Worm (Caenorhabditis elegans) whole organism, L4 larva: ENCODE measurements around the gene C34F6.9.
A peak's percentile ranks its signal among the peaks of the same experiment; 100 is the strongest.

Source experiments
- F26F4.8 ChIP-seq: fragments of 200-800 bp; sonication (Bioruptor generic); conservative IDR thresholded peaks from 2 replicates; pipeline ENCODE4 v1.3.6; 2022; ENCODE audit warnings: missing genetic modification characterization, missing compliant biosample characterization
- T26A8.4 ChIP-seq: fragments of 200-800 bp; sonication (Bioruptor generic); IDR thresholded peaks from 2 replicates; pipeline ENCODE4 v1.3.6; 2022; ENCODE audit warnings: missing genetic modification characterization, missing compliant biosample characterization
- aha-1 ChIP-seq: fragments of 150-350 bp; peaks from one replicate; lab custom pipeline; 2014; ENCODE audit warnings: missing biosample characterization, missing genetic modification characterization
- ama-1 ChIP-seq: fragments of 150-350 bp; optimal IDR thresholded peaks from 2 replicates; lab custom pipeline; 2014; ENCODE audit warnings: inconsistent platforms, mixed read lengths
- ceh-20 ChIP-seq: fragments of 200-800 bp; sonication (Bioruptor generic); IDR thresholded peaks from 2 replicates; pipeline ENCODE4 v1.3.6; 2022; ENCODE audit warnings: missing genetic modification reagents, missing genetic modification characterization, missing compliant biosample characterization
- ceh-28 ChIP-seq: fragments of 150-350 bp; optimal IDR thresholded peaks from 2 replicates; lab custom pipeline; 2014; ENCODE audit warnings: missing biosample characterization, missing genetic modification reagents, missing genetic modification characterization
- ceh-62 ChIP-seq: sonication (generic microtip); optimal IDR thresholded peaks from 2 replicates; lab custom pipeline; 2017; ENCODE audit warnings: missing biosample characterization, missing genetic modification characterization
- ces-1 ChIP-seq: fragments of 150-350 bp; sonication (generic microtip); optimal IDR thresholded peaks from 4 replicates; lab custom pipeline; 2014; ENCODE audit warnings: missing biosample characterization, missing genetic modification reagents, missing genetic modification characterization
- ctbp-1 ChIP-seq: fragments of 200-800 bp; sonication (Bioruptor generic); IDR thresholded peaks from 2 replicates; pipeline ENCODE4 v1.3.6; 2022; ENCODE audit warnings: missing genetic modification reagents, missing genetic modification characterization, missing compliant biosample characterization
- daf-16 ChIP-seq, 3 experiments: sonication (generic microtip); optimal IDR thresholded peaks; 2 replicates each; lab custom pipeline; 2016 to 2017; ENCODE audit warnings: missing genetic modification characterization in 3 of 3, missing genetic modification reagents in 3 of 3, mild to moderate bottlenecking in 2 of 3, missing compliant biosample characterization in 2 of 3, missing biosample characterization in 1 of 3, moderate library complexity in 1 of 3
- daf-19 ChIP-seq: fragments of 200-800 bp; sonication (Bioruptor generic); conservative IDR thresholded peaks from 2 replicates; pipeline ENCODE4 v1.3.6; 2022; ENCODE audit warnings: missing genetic modification characterization, missing compliant biosample characterization
- daf-8 ChIP-seq: fragments of 200-800 bp; sonication (Bioruptor generic); IDR thresholded peaks from 2 replicates; pipeline ENCODE4 v1.3.6; 2022; ENCODE audit warnings: missing genetic modification characterization, missing compliant biosample characterization
- dpl-1 ChIP-seq: fragments of 150-350 bp; optimal IDR thresholded peaks from 2 replicates; lab custom pipeline; 2014; ENCODE audit warnings: missing biosample characterization, missing genetic modification reagents, missing genetic modification characterization
- duxl-1 ChIP-seq: sonication (generic microtip); optimal IDR thresholded peaks from 2 replicates; lab custom pipeline; 2016; ENCODE audit warnings: mild to moderate bottlenecking, missing genetic modification characterization, moderate library complexity, missing compliant biosample characterization; ENCODE audit not compliant: poor library complexity
- fos-1 ChIP-seq: fragments of 150-350 bp; optimal IDR thresholded peaks from 2 replicates; lab custom pipeline; 2014; ENCODE audit warnings: missing biosample characterization, missing genetic modification characterization
- gei-8 ChIP-seq: fragments of 200-800 bp; sonication (Bioruptor generic); optimal IDR thresholded peaks from 2 replicates; lab custom pipeline; 2018; ENCODE audit warnings: mild to moderate bottlenecking, missing genetic modification characterization, missing compliant biosample characterization
- hif-1 ChIP-seq, 2 experiments: sonication (generic microtip); optimal IDR thresholded peaks; 2 replicates each; lab custom pipeline; 2016 to 2017; ENCODE audit warnings: missing compliant biosample characterization in 2 of 2, missing genetic modification characterization in 2 of 2, missing genetic modification reagents in 2 of 2, missing genotype in 2 of 2, mild to moderate bottlenecking in 1 of 2
- hlh-11 ChIP-seq: fragments of 200-800 bp; sonication (Bioruptor generic); optimal IDR thresholded peaks from 2 replicates; lab custom pipeline; 2018; ENCODE audit warnings: mild to moderate bottlenecking, missing genetic modification characterization, missing compliant biosample characterization
- hlh-30 ChIP-seq: sonication (generic microtip); optimal IDR thresholded peaks from 2 replicates; lab custom pipeline; 2017; ENCODE audit warnings: antibody characterized with exemption, mild to moderate bottlenecking, missing genetic modification characterization, missing compliant biosample characterization; ENCODE audit not compliant: insufficient read depth
- hmg-1.1 ChIP-seq: fragments of 200-800 bp; sonication (Bioruptor generic); IDR thresholded peaks from 2 replicates; pipeline ENCODE4 v1.3.6; 2022; ENCODE audit warnings: missing genetic modification reagents, missing genetic modification characterization, missing compliant biosample characterization
- lin-13 ChIP-seq: fragments of 150-350 bp; optimal IDR thresholded peaks from 2 replicates; lab custom pipeline; 2014; ENCODE audit warnings: missing biosample characterization, missing genetic modification reagents, missing genetic modification characterization
- lin-38 ChIP-seq: fragments of 200-800 bp; sonication (Bioruptor generic); IDR thresholded peaks from 2 replicates; pipeline ENCODE4 v1.3.6; 2022; ENCODE audit warnings: missing genetic modification reagents, missing genetic modification characterization, missing compliant biosample characterization
- lir-3 ChIP-seq: sonication (generic microtip); optimal IDR thresholded peaks from 2 replicates; lab custom pipeline; 2016; ENCODE audit warnings: mild to moderate bottlenecking, missing genetic modification characterization, missing compliant biosample characterization
- madf-9 ChIP-seq: fragments of 200-800 bp; sonication (Bioruptor generic); conservative IDR thresholded peaks from 2 replicates; pipeline ENCODE4 v1.3.6; 2022; ENCODE audit warnings: missing genetic modification reagents, missing genetic modification characterization, missing compliant biosample characterization
- mes-2 ChIP-seq: sonication (generic microtip); optimal IDR thresholded peaks from 2 replicates; lab custom pipeline; 2016; ENCODE audit warnings: missing genotype, mild to moderate bottlenecking, missing genetic modification characterization, missing compliant biosample characterization; ENCODE audit not compliant: poor library complexity, severe bottlenecking
- mxl-3 ChIP-seq: fragments of 200-800 bp; sonication (Bioruptor generic); optimal IDR thresholded peaks from 2 replicates; lab custom pipeline; 2018; ENCODE audit warnings: mild to moderate bottlenecking, missing genetic modification characterization, missing compliant biosample characterization
- nhr-102 ChIP-seq: sonication (generic microtip); optimal IDR thresholded peaks from 2 replicates; lab custom pipeline; 2016; ENCODE audit warnings: mild to moderate bottlenecking, missing genetic modification characterization, moderate library complexity, missing compliant biosample characterization
- nhr-111 ChIP-seq: fragments of 200-800 bp; sonication (Bioruptor generic); optimal IDR thresholded peaks from 2 replicates; lab custom pipeline; 2018; ENCODE audit warnings: mild to moderate bottlenecking, missing genetic modification characterization, missing compliant biosample characterization
- nhr-28 ChIP-seq: fragments of 150-350 bp; optimal IDR thresholded peaks from 2 replicates; lab custom pipeline; 2014; ENCODE audit warnings: missing biosample characterization, missing genetic modification characterization
- nhr-41 ChIP-seq: fragments of 200-800 bp; sonication (Bioruptor generic); IDR thresholded peaks from 2 replicates; pipeline ENCODE4 v1.3.6; 2022; ENCODE audit warnings: missing genetic modification reagents, missing genetic modification characterization, missing compliant biosample characterization
- nhr-42 ChIP-seq: fragments of 200-800 bp; sonication (Bioruptor generic); IDR thresholded peaks from 2 replicates; pipeline ENCODE4 v1.3.6; 2022; ENCODE audit warnings: missing genetic modification characterization, missing compliant biosample characterization
- nhr-6 ChIP-seq: fragments of 150-350 bp; optimal IDR thresholded peaks from 2 replicates; lab custom pipeline; 2014; ENCODE audit warnings: missing biosample characterization, missing genetic modification characterization
- nhr-76 ChIP-seq: fragments of 150-350 bp; optimal IDR thresholded peaks from 2 replicates; lab custom pipeline; 2014; ENCODE audit warnings: missing biosample characterization, missing genetic modification characterization
- php-3 ChIP-seq: fragments of 200-800 bp; sonication (Bioruptor generic); IDR thresholded peaks from 2 replicates; pipeline ENCODE4 v1.3.6; 2022; ENCODE audit warnings: missing genetic modification reagents, missing genetic modification characterization, missing compliant biosample characterization
- rbr-2 ChIP-seq: sonication (generic microtip); optimal IDR thresholded peaks from 2 replicates; lab custom pipeline; 2016; ENCODE audit warnings: missing genotype, missing genetic modification characterization, missing compliant biosample characterization
- spr-1 ChIP-seq: sonication (generic microtip); optimal IDR thresholded peaks from 2 replicates; lab custom pipeline; 2016; ENCODE audit warnings: mild to moderate bottlenecking, missing genetic modification characterization, missing compliant biosample characterization
- unc-62 ChIP-seq, 3 experiments: fragments of 150-350 bp in 1 of 3; sonication (generic microtip); optimal IDR thresholded peaks in 2 of 3; peaks in 1 of 3; 1 replicate in 1 of 3; 2 replicates in 2 of 3; lab custom pipeline; 2014 to 2017; ENCODE audit warnings: missing biosample characterization in 3 of 3, missing genetic modification characterization in 3 of 3, missing genetic modification reagents in 3 of 3, missing genotype in 1 of 3
- zfp-3 ChIP-seq: fragments of 200-800 bp; sonication (Bioruptor generic); conservative IDR thresholded peaks from 2 replicates; pipeline ENCODE4 v1.3.6; 2022; ENCODE audit warnings: missing genetic modification reagents, missing genetic modification characterization, missing compliant biosample characterization
- ztf-7 ChIP-seq: fragments of 150-350 bp; optimal IDR thresholded peaks from 2 replicates; lab custom pipeline; 2014; ENCODE audit warnings: missing biosample characterization, missing genetic modification characterization

Gene C34F6.9

DNA sequence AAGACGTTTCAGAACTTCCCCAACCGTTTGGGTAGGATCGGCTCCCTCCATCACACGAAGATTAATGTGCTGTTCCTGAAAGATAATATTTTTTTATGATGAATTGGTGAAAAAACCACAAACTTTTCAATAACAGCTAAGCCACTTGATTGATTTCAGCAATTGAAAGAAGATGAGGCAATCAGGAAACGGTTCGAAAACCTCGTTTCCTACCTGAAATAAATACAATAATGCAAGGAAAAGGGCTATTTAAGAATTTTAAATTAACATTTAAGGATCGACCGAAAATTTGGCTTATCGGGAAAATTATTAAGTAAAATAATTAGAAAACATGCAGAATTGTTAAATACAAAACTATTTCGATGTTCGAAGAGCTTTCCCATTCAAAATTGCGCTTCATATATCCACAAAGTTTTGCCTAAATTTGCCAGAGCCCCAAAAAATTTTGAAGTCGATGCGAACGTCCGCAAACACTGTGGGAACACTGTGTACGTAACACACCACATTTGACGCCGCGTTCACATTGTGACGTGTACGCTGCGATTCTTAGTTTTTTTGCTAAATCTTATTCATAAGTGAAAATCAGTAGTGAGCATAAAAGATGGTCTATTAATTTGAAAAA, at the start of gene C34F6.9:
Gene C34F6.9, minus strand, starts transcription at position 51 of the 622 bp plus-strand sequence.
- TF ChIP-seq mes-2, result peak; percentile 16
- no peak for TF ChIP-seq hlh-11
- TF ChIP-seq ctbp-1 (GFP tag; lab: Robert Waterston, UW), result no peak
- TF ChIP-seq aha-1 (tag; lab: Kevin White, UChicago), result peak; percentile 82
- TF ChIP-seq ceh-20 (GFP tag; lab: Robert Waterston, UW), result no peak
- TF ChIP-seq dpl-1 (GFP tag; lab: Kevin White, UChicago), result no peak
- no peak for TF ChIP-seq nhr-102 (tag; lab: Kevin White, UChicago)
- TF ChIP-seq lir-3 (tag; lab: Kevin White, UChicago), result no peak
- TF ChIP-seq daf-16 (GFP tag; optimal IDR thresholded peaks at IDR 0.05; lab: Kevin White, UChicago), result no peak
- TF ChIP-seq daf-16 (tag; optimal IDR thresholded peaks at IDR 0.05; lab: Kevin White, UChicago), result peak; percentile 19

DNA sequence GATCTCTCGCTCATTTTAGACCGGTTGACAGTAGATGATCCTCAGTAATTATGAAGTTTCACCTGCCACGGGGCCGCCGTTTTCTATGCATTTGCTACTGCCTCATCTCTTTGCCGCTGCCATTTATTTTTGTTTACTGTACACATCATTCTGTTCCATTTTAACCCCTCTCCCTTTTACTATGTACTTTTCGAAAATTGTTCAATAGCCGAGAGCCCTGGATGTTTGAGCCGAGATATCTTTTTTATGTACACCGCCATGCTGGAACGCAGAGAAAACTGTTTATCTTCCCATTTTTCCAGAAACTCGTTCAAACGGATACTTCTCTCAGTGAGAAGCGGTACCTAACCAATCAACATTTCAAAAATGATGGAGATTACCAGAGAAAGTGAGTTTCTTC, 48.4 kb upstream of the C34F6.9 start, which contains the start of gene ifa-1:
Gene ifa-1, plus strand, starts transcription at position 301 of the 400 bp plus-strand sequence.
- TF ChIP-seq nhr-42 (GFP tag; lab: Robert Waterston, UW) (no peak), ceh-62 (no peak), ama-1 (lab: Kevin White, UChicago) (no peak), hif-1 (tag; optimal IDR thresholded peaks at IDR 0.05; lab: Kevin White, UChicago) (no peak), daf-8 (GFP tag; lab: Robert Waterston, UW) (no peak), hmg-1.1 (GFP tag; lab: Robert Waterston, UW) (no peak), T26A8.4 (GFP tag; lab: Robert Waterston, UW) (no peak), zfp-3 (GFP tag; lab: Robert Waterston, UW) (no peak), ceh-28 (no peak), F26F4.8 (no peak), daf-19 (no peak), php-3 (GFP tag; lab: Robert Waterston, UW) (no peak), nhr-28 (tag; lab: Kevin White, UChicago) (no peak), duxl-1 (tag; lab: Kevin White, UChicago) (no peak), fos-1 (no peak), nhr-111 (GFP tag; lab: Kevin White, UChicago) (no peak), aha-1 (tag; lab: Kevin White, UChicago) (no peak), spr-1 (tag; lab: Kevin White, UChicago) (no peak)

DNA sequence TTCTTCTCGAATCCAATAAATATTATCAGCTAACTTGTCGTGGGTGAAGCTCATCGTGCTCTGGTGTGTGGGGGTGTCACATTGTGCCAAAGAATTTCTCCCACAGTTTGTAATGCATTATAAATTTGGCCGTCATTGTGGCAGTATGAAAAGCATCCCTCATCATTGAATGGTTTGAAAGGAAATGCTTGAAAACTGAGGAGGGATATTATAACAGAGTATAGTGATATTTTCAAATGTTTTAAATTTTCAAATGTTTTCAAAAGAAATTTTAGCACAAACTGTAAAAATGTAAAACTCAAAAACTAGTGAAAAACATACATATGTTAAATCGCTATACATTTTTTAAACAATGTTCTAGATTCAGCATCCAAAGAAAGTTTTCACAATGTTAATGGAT, 46.5 kb upstream of the C34F6.9 start, which contains the start of gene C03A3.3:
Gene C03A3.3, minus strand, starts transcription at position 101 of the 400 bp plus-strand sequence.
- TF ChIP-seq unc-62 (GFP tag; optimal IDR thresholded peaks at IDR 0.05 in 1 of 2; lab: Kevin White, UChicago), result no peak
- TF ChIP-seq unc-62 (tag; optimal IDR thresholded peaks at IDR 0.05; lab: Kevin White, UChicago), result no peak
- no peak for TF ChIP-seq nhr-41 (GFP tag; lab: Robert Waterston, UW)
- no peak for TF ChIP-seq nhr-76 (tag; lab: Kevin White, UChicago)
- TF ChIP-seq gei-8 (GFP tag; lab: Kevin White, UChicago), result no peak
- no peak for TF ChIP-seq nhr-28 (tag; lab: Kevin White, UChicago)
- TF ChIP-seq mxl-3 (GFP tag; lab: Kevin White, UChicago), result no peak
- TF ChIP-seq lin-38 (GFP tag; lab: Robert Waterston, UW), result no peak
- no peak for TF ChIP-seq madf-9 (GFP tag; lab: Robert Waterston, UW)

ce11 chrX:11266711-11267110, 44.3 kb upstream of the C34F6.9 start, which contains the start of gene C03A3.9:
C03A3.9 (plus strand) TSS chrX:11267011.
- no peak for TF ChIP-seq php-3 (GFP tag; lab: Robert Waterston, UW)
- TF ChIP-seq ztf-7 (tag; lab: Kevin White, UChicago), result no peak
- TF ChIP-seq hlh-30 (tag; lab: Kevin White, UChicago), result no peak
- no peak for TF ChIP-seq rbr-2
- no peak for TF ChIP-seq nhr-6 (tag; lab: Kevin White, UChicago)
- TF ChIP-seq lin-13 (GFP tag; lab: Kevin White, UChicago), result no peak
- no peak for TF ChIP-seq ces-1 (GFP tag; lab: Kevin White, UChicago)
- TF ChIP-seq, all 104 proteins: peak for 0
